Worm (Caenorhabditis elegans) whole organism, L1 larva: Measurements from ENCODE around the gene txbp-3.

ENCODE experiments used
- blmp-1 ChIP-seq: fragments of 150-350 bp; optimal IDR thresholded peaks from 2 replicates; lab custom pipeline; 2014; ENCODE audit warnings: missing biosample characterization, missing genetic modification characterization
- ceh-82 ChIP-seq, 3 experiments: fragments of 150-350 bp in 1 of 3; sonication (generic microtip) in 2 of 3; optimal IDR thresholded peaks; 2 replicates each; lab custom pipeline; 2014 to 2017; ENCODE audit warnings: missing biosample characterization in 3 of 3, missing genetic modification characterization in 3 of 3
- ces-1 ChIP-seq: fragments of 150-350 bp; optimal IDR thresholded peaks from 2 replicates; lab custom pipeline; 2014; ENCODE audit warnings: missing biosample characterization, missing genetic modification reagents, missing genetic modification characterization
- jun-1 ChIP-seq: fragments of 150-350 bp; optimal IDR thresholded peaks from 2 replicates; lab custom pipeline; 2014; ENCODE audit warnings: missing biosample characterization, missing genetic modification reagents, missing genetic modification characterization
- mep-1 ChIP-seq: fragments of 150-350 bp; optimal IDR thresholded peaks from 2 replicates; lab custom pipeline; 2014; ENCODE audit warnings: missing biosample characterization, missing genetic modification characterization
- nhr-11 ChIP-seq: fragments of 150-350 bp; optimal IDR thresholded peaks from 2 replicates; lab custom pipeline; 2014; ENCODE audit warnings: missing biosample characterization, missing genetic modification characterization
- nhr-12 ChIP-seq: sonication (generic microtip); optimal IDR thresholded peaks from 2 replicates; lab custom pipeline; 2017; ENCODE audit warnings: missing biosample characterization, missing genetic modification characterization
- nhr-19 ChIP-seq: fragments of 200-800 bp; sonication (Bioruptor generic); conservative IDR thresholded peaks from 2 replicates; pipeline ENCODE4 v1.3.6; 2022; ENCODE audit warnings: missing genetic modification characterization, missing compliant biosample characterization
- nhr-20 ChIP-seq: sonication (generic microtip); optimal IDR thresholded peaks from 2 replicates; lab custom pipeline; 2016; ENCODE audit warnings: mild to moderate bottlenecking, missing genetic modification characterization, missing compliant biosample characterization

DNA sequence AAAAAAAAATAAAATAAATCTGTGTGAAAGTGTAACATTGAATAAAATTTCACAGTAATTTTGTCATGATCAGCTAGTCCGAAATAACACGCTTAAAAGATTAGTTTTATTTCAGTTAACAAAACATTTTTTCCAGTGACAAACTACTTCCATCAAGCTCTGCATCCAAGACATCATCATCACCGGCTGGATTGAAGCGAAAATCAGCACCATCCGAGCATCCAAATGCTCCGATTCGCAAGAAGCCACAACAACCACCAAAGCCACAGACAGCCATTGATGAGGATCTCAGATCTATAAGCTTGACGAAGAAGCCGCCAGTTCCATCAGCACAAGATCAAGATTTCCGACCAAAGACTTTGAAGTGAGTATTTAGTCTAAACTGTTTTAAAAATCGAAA, 20.0 kb downstream of the txbp-3 start:
- TF ChIP-seq ces-1 (GFP tag; lab: Kevin White, UChicago): no peak
- TF ChIP-seq nhr-19 (GFP tag; lab: Robert Waterston, UW): no peak
- no peak for TF ChIP-seq nhr-12 (tag; lab: Kevin White, UChicago)
- no peak for TF ChIP-seq nhr-20 (tag; lab: Kevin White, UChicago)
- TF ChIP-seq ceh-82 (tag; optimal IDR thresholded peaks at IDR 0.05; lab: Kevin White, UChicago): no peak
- TF ChIP-seq mep-1 (tag; lab: Kevin White, UChicago): no peak
- no peak for TF ChIP-seq blmp-1
- no peak for TF ChIP-seq jun-1 (tag; lab: Kevin White, UChicago)
- no peak for TF ChIP-seq nhr-11
